Worm (Caenorhabditis elegans): ENCODE results near the gene Y4C6B.7.
"Not testable (repeated sequence)": the region's sequence is repeated elsewhere in the genome, so short reads cannot be mapped to it uniquely, and the experiment has no call there.

ce11 chrIV:5313011-5313410, 40.3 kb downstream of the Y4C6B.7 start, which contains the start of the genes msp-59 and ZK354.2:
- TF ChIP-seq ets-7 (tag; optimal IDR thresholded peaks at IDR 0.05); ama-1 (optimal IDR thresholded peaks at IDR 0.05); tra-4 (tag; optimal IDR thresholded peaks at IDR 0.05); hmbx-1 (tag; optimal IDR thresholded peaks at IDR 0.05); hmg-4 (GFP tag; optimal IDR thresholded peaks at IDR 0.05); B0310.2 (tag; optimal IDR thresholded peaks at IDR 0.05); ceh-36 (tag; optimal IDR thresholded peaks at IDR 0.05); sea-1 (GFP tag; conservative IDR thresholded peaks at IDR 0.05); tbx-37 (GFP tag; conservative IDR thresholded peaks at IDR 0.05); flt-1 (GFP tag; IDR thresholded peaks at IDR 0.05); F13C5.2 (tag; optimal IDR thresholded peaks at IDR 0.05): not testable (repeated sequence)
